Worm (Caenorhabditis elegans): ENCODE measurements around the gene sra-39.

DNA sequence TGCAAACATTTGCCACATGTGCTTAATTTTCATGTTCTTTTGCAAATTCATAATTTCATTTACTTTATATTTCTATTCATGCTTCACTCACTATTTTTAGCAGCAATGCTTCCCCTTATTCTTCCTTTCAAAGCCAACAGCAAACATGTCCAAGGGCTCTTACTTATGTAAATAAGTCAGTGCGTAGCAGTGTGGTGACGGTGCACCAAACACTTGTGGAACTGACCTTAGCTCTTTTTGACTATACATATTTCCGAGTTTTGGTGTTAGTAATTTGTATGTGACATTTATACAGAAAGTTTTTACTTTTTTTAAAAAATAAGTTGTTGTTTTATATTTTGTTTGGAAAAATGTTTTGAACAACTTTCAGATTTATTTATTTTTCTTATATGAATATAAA lies 41.9 kb upstream of the sra-39 start:
- no peak for TF ChIP-seq nhr-76 (tag; optimal IDR thresholded peaks at IDR 0.05)
- no peak for TF ChIP-seq ceh-62 (tag; optimal IDR thresholded peaks at IDR 0.05)
- TF ChIP-seq aly-2 (tag; optimal IDR thresholded peaks at IDR 0.05) = no peak
- no peak for TF ChIP-seq zag-1 (tag; optimal IDR thresholded peaks at IDR 0.05)
- no peak for TF ChIP-seq F37D6.2 (tag; optimal IDR thresholded peaks at IDR 0.05)
- TF ChIP-seq ZK337.2 (GFP tag; IDR thresholded peaks at IDR 0.05) = no peak
- TF ChIP-seq egl-43 (GFP tag; IDR thresholded peaks at IDR 0.05) = no peak
- TF ChIP-seq nhr-28 (tag; optimal IDR thresholded peaks at IDR 0.05) = no peak
- no peak for TF ChIP-seq ztf-11 (tag; optimal IDR thresholded peaks at IDR 0.05)

All from whole organism, L4 larva.